Fruit fly (Drosophila melanogaster) whole organism, embryonic: ENCODE measurements around the gene CG7512.
A peak's percentile ranks its signal among the peaks of the same experiment; 100 is the strongest.

ENCODE experiments used
- Bteb2 ChIP-seq: fragments of 200-800 bp; sonication (Bioruptor generic); optimal IDR thresholded peaks from 2 replicates; lab custom pipeline; 2016; ENCODE audit warnings: missing biosample characterization, missing genetic modification characterization
- CG17385 ChIP-seq: fragments of 200-800 bp; sonication (Bioruptor generic); optimal IDR thresholded peaks from 3 replicates; lab custom pipeline; 2018; ENCODE audit warnings: missing biosample characterization, mild to moderate bottlenecking, missing genetic modification characterization
- CG4360 ChIP-seq: fragments of 200-800 bp; sonication (Bioruptor generic); IDR thresholded peaks from 2 replicates; pipeline ENCODE4 v1.3.6; 2022; ENCODE audit warnings: missing biosample characterization, missing genetic modification characterization
- Lhr ChIP-seq: fragments of 200-800 bp; sonication (Bioruptor generic); optimal IDR thresholded peaks from 3 replicates; lab custom pipeline; 2017; ENCODE audit warnings: mild to moderate bottlenecking, missing biosample characterization, missing genetic modification reagents, missing genetic modification characterization
- Neu2 ChIP-seq: fragments of 200-800 bp; sonication (Bioruptor generic); optimal IDR thresholded peaks from 3 replicates; lab custom pipeline; 2016; ENCODE audit warnings: missing biosample characterization, missing genetic modification characterization, borderline replicate concordance
- Rx ChIP-seq: fragments of 200-800 bp; sonication (Bioruptor generic); IDR thresholded peaks from 2 replicates; pipeline ENCODE4 v1.3.6; 2022; ENCODE audit warnings: missing biosample characterization, missing genetic modification characterization
- al ChIP-seq: fragments of 200-800 bp; sonication (Bioruptor generic); IDR thresholded peaks from 2 replicates; pipeline ENCODE4 v1.3.6; 2022; ENCODE audit warnings: missing biosample characterization, missing genetic modification characterization
- crp ChIP-seq, 2 experiments: fragments of 200-800 bp; sonication (Bioruptor generic); optimal IDR thresholded peaks; 2 replicates in 1 of 2; 3 replicates in 1 of 2; lab custom pipeline; 2017; ENCODE audit warnings: missing biosample characterization in 2 of 2, missing genetic modification characterization in 2 of 2, mild to moderate bottlenecking in 1 of 2, moderate library complexity in 1 of 2
- cwo ChIP-seq: fragments of 200-800 bp; sonication (Bioruptor generic); optimal IDR thresholded peaks from 3 replicates; lab custom pipeline; 2017; ENCODE audit warnings: missing biosample characterization, missing genetic modification characterization, mild to moderate bottlenecking, moderate library complexity, missing genetic modification reagents
- lbe ChIP-seq: fragments of 200-800 bp; sonication (Bioruptor generic); optimal IDR thresholded peaks from 2 replicates; lab custom pipeline; 2016; ENCODE audit warnings: missing biosample characterization, mild to moderate bottlenecking, missing genetic modification characterization
- toy ChIP-seq: fragments of 200-800 bp; sonication (Bioruptor generic); IDR thresholded peaks from 2 replicates; pipeline ENCODE4 v1.3.6; 2022; ENCODE audit warnings: missing biosample characterization, missing genetic modification characterization
- ttk ChIP-seq: fragments of 200-800 bp; sonication (Bioruptor generic); IDR thresholded peaks from 2 replicates; pipeline ENCODE4 v2.1.2; 2022; ENCODE audit warnings: missing biosample characterization, missing genetic modification characterization

dm6 chr3L:11531994-11532732 lies 18.7 kb downstream of the CG7512 start:
- TF ChIP-seq toy (GFP tag; lab: Robert Waterston, UW) (no peak), Bteb2 (no peak), ttk (GFP tag; lab: Robert Waterston, UW) (no peak), crp (GFP tag; optimal IDR thresholded peaks at IDR 0.05; lab: Kevin White, UChicago) (no peak), CG17385 (GFP tag; lab: Kevin White, UChicago) (no peak), Neu2 (GFP tag; lab: Kevin White, UChicago) (no peak), lbe (GFP tag; lab: Kevin White, UChicago) (no peak), cwo (GFP tag; lab: Kevin White, UChicago) (peak; percentile 12), CG4360 (GFP tag; lab: Robert Waterston, UW) (no peak), al (GFP tag; lab: Robert Waterston, UW) (no peak), Rx (no peak), Lhr (GFP tag; lab: Kevin White, UChicago) (no peak)
